Fruit fly (Drosophila melanogaster) whole organism, wandering third instar larva: ENCODE data around the gene CG9396.

Source experiments
- Abd-B ChIP-seq: fragments of >200 bp; optimal IDR thresholded peaks from 2 replicates; lab custom pipeline; 2017; ENCODE audit warnings: missing biosample characterization, missing genetic modification characterization
- Dfd ChIP-seq: fragments of >200 bp; optimal IDR thresholded peaks from 2 replicates; lab custom pipeline; 2017; ENCODE audit warnings: missing biosample characterization, missing genetic modification characterization
- Hr78 ChIP-seq: fragments of >200 bp; optimal IDR thresholded peaks from 2 replicates; lab custom pipeline; 2017; ENCODE audit warnings: missing biosample characterization, missing genetic modification characterization
- Myc ChIP-seq: fragments of >200 bp; optimal IDR thresholded peaks from 2 replicates; lab custom pipeline; 2017
- N ChIP-seq: fragments of >200 bp; optimal IDR thresholded peaks from 2 replicates; lab custom pipeline; 2018; ENCODE audit warnings: missing biosample characterization, missing external identifiers, missing genetic modification characterization
- OdsH ChIP-seq: fragments of 200-800 bp; sonication (Bioruptor generic); optimal IDR thresholded peaks from 2 replicates; lab custom pipeline; 2016; ENCODE audit warnings: missing biosample characterization, mild to moderate bottlenecking, missing genetic modification characterization
- ey ChIP-seq: fragments of 200-800 bp; sonication (Bioruptor generic); optimal IDR thresholded peaks from 2 replicates; lab custom pipeline; 2016; ENCODE audit warnings: missing biosample characterization, missing genetic modification characterization
- foxo ChIP-seq, 2 experiments: fragments of 200-800 bp; sonication (Bioruptor generic); optimal IDR thresholded peaks; 2 replicates in 1 of 2; 3 replicates in 1 of 2; lab custom pipeline; 2016 to 2017; ENCODE audit warnings: missing biosample characterization in 2 of 2, missing genetic modification characterization in 2 of 2
- h ChIP-seq: fragments of 200-800 bp; sonication (Bioruptor generic); optimal IDR thresholded peaks from 3 replicates; lab custom pipeline; 2016; ENCODE audit warnings: missing biosample characterization, mild to moderate bottlenecking, missing genetic modification characterization
- lola ChIP-seq: fragments of >200 bp; optimal IDR thresholded peaks from 2 replicates; lab custom pipeline; 2017; ENCODE audit warnings: missing biosample characterization, missing genetic modification characterization
- tai ChIP-seq: sonication (Bioruptor generic); optimal IDR thresholded peaks from 2 replicates; lab custom pipeline; 2016; ENCODE audit warnings: missing biosample characterization, missing genetic modification characterization

- TF ChIP-seq N (GFP tag; lab: Kevin White, UChicago) (no peak), OdsH (GFP tag; lab: Kevin White, UChicago) (no peak), Dfd (GFP tag; lab: Kevin White, UChicago) (no peak), Abd-B (GFP tag; lab: Kevin White, UChicago) (no peak), Hr78 (GFP tag; lab: Kevin White, UChicago) (no peak), foxo (GFP tag; optimal IDR thresholded peaks at IDR 0.05; lab: Kevin White, UChicago) (no peak), tai (GFP tag; lab: Kevin White, UChicago) (no peak), Myc (lab: Kevin White, UChicago) (no peak), ey (GFP tag; lab: Kevin White, UChicago) (no peak), h (no peak), lola (GFP tag; lab: Kevin White, UChicago) (no peak)
Measured at dm6 chr3R:9532437-9533180, 38.8 kb downstream of the CG9396 start, which contains the start of gene by.
